Fruit fly (Drosophila melanogaster) whole organism, embryonic: ENCODE results near the gene CG5273.

ENCODE experiments used
- CG10147 ChIP-seq: fragments of 200-800 bp; sonication (Bioruptor generic); optimal IDR thresholded peaks from 2 replicates; lab custom pipeline; 2019; ENCODE audit warnings: missing biosample characterization, mild to moderate bottlenecking, missing genetic modification characterization, moderate library complexity
- CG13296 ChIP-seq: fragments of 200-800 bp; sonication (Bioruptor generic); optimal IDR thresholded peaks from 3 replicates; lab custom pipeline; 2018; ENCODE audit warnings: missing biosample characterization, mild to moderate bottlenecking, missing genetic modification characterization
- CG30431 ChIP-seq: fragments of 200-800 bp; sonication (Bioruptor generic); optimal IDR thresholded peaks from 2 replicates; lab custom pipeline; 2017; ENCODE audit warnings: missing biosample characterization, missing genetic modification characterization
- CG6175 ChIP-seq: fragments of 200-800 bp; sonication (Bioruptor generic); IDR thresholded peaks from 3 replicates; pipeline ENCODE4 v1.3.6; 2022; ENCODE audit warnings: missing biosample characterization, missing genetic modification characterization
- Dll ChIP-seq: fragments of 200-800 bp; sonication (Bioruptor generic); IDR thresholded peaks from 4 replicates; pipeline ENCODE4 v1.3.6; 2022; ENCODE audit warnings: missing biosample characterization, missing genetic modification characterization; ENCODE audit not compliant: partially characterized antibody
- Doc3 ChIP-seq: fragments of 200-800 bp; sonication (Bioruptor generic); IDR thresholded peaks from 3 replicates; pipeline ENCODE4 v1.3.6; 2022; ENCODE audit warnings: missing biosample characterization, missing genetic modification characterization; ENCODE audit not compliant: partially characterized antibody
- HmgZ ChIP-seq: fragments of 200-800 bp; sonication (Bioruptor generic); optimal IDR thresholded peaks from 2 replicates; lab custom pipeline; 2018; ENCODE audit warnings: missing biosample characterization, mild to moderate bottlenecking, missing genetic modification characterization
- Nf-YA ChIP-seq: fragments of 200-800 bp; sonication (Bioruptor generic); IDR thresholded peaks from 2 replicates; pipeline ENCODE4 v1.3.6; 2022; ENCODE audit warnings: missing biosample characterization, missing genetic modification characterization
- Taf1 ChIP-seq: fragments of 200-800 bp; sonication (Bioruptor generic); IDR thresholded peaks from 2 replicates; pipeline ENCODE4 v1.3.6; 2022; ENCODE audit warnings: missing biosample characterization, missing genetic modification characterization
- br ChIP-seq: fragments of >200 bp; optimal IDR thresholded peaks from 2 replicates; lab custom pipeline; 2017
- cas ChIP-seq: fragments of 200-800 bp; sonication (Bioruptor generic); IDR thresholded peaks from 2 replicates; pipeline ENCODE4 v1.3.6; 2022; ENCODE audit warnings: missing biosample characterization, missing genetic modification characterization
- kay ChIP-seq: fragments of 200-800 bp; sonication (Bioruptor generic); optimal IDR thresholded peaks from 2 replicates; lab custom pipeline; 2016; ENCODE audit warnings: missing biosample characterization, missing genetic modification characterization
- pan ChIP-seq, 4 experiments: fragments of >200 bp in 3 of 4; fragments of 200-800 bp in 1 of 4; sonication (Bioruptor generic) in 1 of 4; optimal IDR thresholded peaks in 3 of 4; IDR thresholded peaks in 1 of 4; 2 replicates each; pipeline versions ENCODE4 v1.3.6 to Lab custom; 2017 to 2022; ENCODE audit warnings: missing biosample characterization in 2 of 4, missing genetic modification characterization in 2 of 4, mixed read lengths in 1 of 4
- ranshi ChIP-seq: fragments of 200-800 bp; sonication (Bioruptor generic); IDR thresholded peaks from 2 replicates; pipeline ENCODE4 v1.3.6; 2022; ENCODE audit warnings: missing biosample characterization, missing genetic modification characterization

- TF ChIP-seq ranshi (GFP tag; lab: Robert Waterston, UW) (no peak), Doc3 (peak; percentile 98), CG13296 (GFP tag; lab: Kevin White, UChicago) (no peak), Dll (GFP tag; lab: Robert Waterston, UW) (peak; percentile 99), pan (optimal IDR thresholded peaks at IDR 0.05; lab: Kevin White, UChicago) (no peak), pan (GFP tag; optimal IDR thresholded peaks at IDR 0.05 in 1 of 2, IDR thresholded peaks at IDR 0.05 in 1 of 2) (peak in 1 of 2 experiments; percentile 18), CG6175 (GFP tag; lab: Robert Waterston, UW) (no peak), HmgZ (tag; lab: Kevin White, UChicago) (peak; percentile 53), br (lab: Kevin White, UChicago) (no peak), CG10147 (peak; percentile 7), cas (GFP tag; lab: Robert Waterston, UW) (no peak), kay (GFP tag; lab: Kevin White, UChicago) (no peak), Nf-YA (GFP tag; lab: Robert Waterston, UW) (0 out of 2 replicates have a peak, but pooled peaks have one; percentile 32), CG30431 (GFP tag; lab: Kevin White, UChicago) (no peak), Taf1 (GFP tag; lab: Robert Waterston, UW) (no peak)
These were observed at the start of gene CG5273 for dm6 chrX:758892-759621.
